Fruit fly (Drosophila melanogaster) whole organism, wandering third instar larva: ENCODE data around the gene Fer2.

Experiments
- CG32264 ChIP-seq: fragments of 200-800 bp; sonication (Bioruptor generic); optimal IDR thresholded peaks from 2 replicates; lab custom pipeline; 2016; ENCODE audit warnings: missing biosample characterization, missing genetic modification characterization
- CG9705 ChIP-seq: fragments of 200-800 bp; sonication (Bioruptor generic); optimal IDR thresholded peaks from 2 replicates; lab custom pipeline; 2018; ENCODE audit warnings: missing biosample characterization, mild to moderate bottlenecking, missing genetic modification characterization
- CrebA ChIP-seq: fragments of 200-800 bp; sonication (Bioruptor generic); optimal IDR thresholded peaks from 2 replicates; lab custom pipeline; 2016; ENCODE audit warnings: missing biosample characterization, mild to moderate bottlenecking, missing genetic modification characterization, borderline replicate concordance
- Dfd ChIP-seq: fragments of >200 bp; optimal IDR thresholded peaks from 2 replicates; lab custom pipeline; 2017; ENCODE audit warnings: missing biosample characterization, missing genetic modification characterization
- Dif ChIP-seq: fragments of 200-275, 200-300 bp; sonication (Bioruptor generic); optimal IDR thresholded peaks from 2 replicates; lab custom pipeline; 2018; ENCODE audit warnings: missing biosample characterization, missing genetic modification characterization; ENCODE audit not compliant: partially characterized antibody
- GATAd ChIP-seq: sonication (Bioruptor generic); optimal IDR thresholded peaks from 2 replicates; lab custom pipeline; 2016; ENCODE audit warnings: missing biosample characterization, missing genetic modification characterization
- HLH106 ChIP-seq: fragments of 200-800 bp; optimal IDR thresholded peaks from 3 replicates; lab custom pipeline; 2019; ENCODE audit warnings: missing biosample characterization, mild to moderate bottlenecking, missing genetic modification characterization, moderate library complexity
- Hnf4 ChIP-seq: fragments of 200-800 bp; sonication (Bioruptor generic); optimal IDR thresholded peaks from 2 replicates; lab custom pipeline; 2016; ENCODE audit warnings: missing biosample characterization, mild to moderate bottlenecking, missing genetic modification characterization
- Hr78 ChIP-seq: fragments of >200 bp; optimal IDR thresholded peaks from 2 replicates; lab custom pipeline; 2017; ENCODE audit warnings: missing biosample characterization, missing genetic modification characterization
- Jra ChIP-seq: sonication (Bioruptor generic); optimal IDR thresholded peaks from 2 replicates; lab custom pipeline; 2016; ENCODE audit warnings: missing biosample characterization, missing genetic modification characterization
- Mio ChIP-seq: sonication (Bioruptor generic); optimal IDR thresholded peaks from 2 replicates; lab custom pipeline; 2016; ENCODE audit warnings: missing biosample characterization, missing genetic modification characterization
- Myc ChIP-seq: fragments of >200 bp; optimal IDR thresholded peaks from 2 replicates; lab custom pipeline; 2017
- OdsH ChIP-seq: fragments of 200-800 bp; sonication (Bioruptor generic); optimal IDR thresholded peaks from 2 replicates; lab custom pipeline; 2016; ENCODE audit warnings: missing biosample characterization, mild to moderate bottlenecking, missing genetic modification characterization
- Sp1 ChIP-seq: fragments of 200-800 bp; sonication (Bioruptor generic); optimal IDR thresholded peaks from 3 replicates; lab custom pipeline; 2019; ENCODE audit warnings: missing biosample characterization, mild to moderate bottlenecking, missing genetic modification characterization, moderate library complexity
- Vsx2 ChIP-seq: fragments of 200-300, 225-300 bp; sonication (Bioruptor generic); optimal IDR thresholded peaks from 2 replicates; lab custom pipeline; 2018; ENCODE audit warnings: missing biosample characterization, missing genetic modification characterization; ENCODE audit not compliant: partially characterized antibody
- br ChIP-seq: fragments of 200-800 bp; sonication (Bioruptor generic); optimal IDR thresholded peaks from 2 replicates; lab custom pipeline; 2016; ENCODE audit warnings: missing biosample characterization, missing genetic modification characterization
- dl ChIP-seq, 2 experiments: fragments of 175-275, 200-275 bp in 1 of 2; fragments of 200-275 bp in 1 of 2; sonication (Bioruptor generic); optimal IDR thresholded peaks; lab custom pipeline; 2018; ENCODE audit warnings: mild to moderate bottlenecking in 2 of 2, missing biosample characterization in 2 of 2, missing genetic modification characterization in 2 of 2, moderate library complexity in 2 of 2; ENCODE audit not compliant: partially characterized antibody in 2 of 2, insufficient read depth in 1 of 2
- dmrt93B ChIP-seq: fragments of 200-800 bp; sonication (Bioruptor generic); optimal IDR thresholded peaks from 2 replicates; lab custom pipeline; 2018; ENCODE audit warnings: missing biosample characterization, mild to moderate bottlenecking, missing genetic modification characterization
- dsf ChIP-seq: sonication (Bioruptor generic); optimal IDR thresholded peaks from 2 replicates; lab custom pipeline; 2016; ENCODE audit warnings: missing biosample characterization, missing genetic modification characterization, borderline replicate concordance
- ey ChIP-seq: fragments of 200-800 bp; sonication (Bioruptor generic); optimal IDR thresholded peaks from 2 replicates; lab custom pipeline; 2016; ENCODE audit warnings: missing biosample characterization, missing genetic modification characterization
- foxo ChIP-seq, 2 experiments: fragments of 200-800 bp; sonication (Bioruptor generic); optimal IDR thresholded peaks; 2 replicates in 1 of 2; 3 replicates in 1 of 2; lab custom pipeline; 2016 to 2017; ENCODE audit warnings: missing biosample characterization in 2 of 2, missing genetic modification characterization in 2 of 2
- fru ChIP-seq: fragments of 200-800 bp; sonication (Bioruptor generic); optimal IDR thresholded peaks from 3 replicates; lab custom pipeline; 2016; ENCODE audit warnings: missing biosample characterization, mild to moderate bottlenecking, missing genetic modification characterization
- h ChIP-seq: fragments of 200-800 bp; sonication (Bioruptor generic); optimal IDR thresholded peaks from 3 replicates; lab custom pipeline; 2016; ENCODE audit warnings: missing biosample characterization, mild to moderate bottlenecking, missing genetic modification characterization
- jim ChIP-seq: fragments of 175-275, 200-325 bp; sonication (Bioruptor generic); optimal IDR thresholded peaks from 2 replicates; lab custom pipeline; 2016; ENCODE audit warnings: missing biosample characterization, mild to moderate bottlenecking, missing genetic modification characterization
- lola ChIP-seq: fragments of >200 bp; optimal IDR thresholded peaks from 2 replicates; lab custom pipeline; 2017; ENCODE audit warnings: missing biosample characterization, missing genetic modification characterization
- pan ChIP-seq: fragments of >200 bp; optimal IDR thresholded peaks from 2 replicates; lab custom pipeline; 2017
- psq ChIP-seq: fragments of 200-800 bp; sonication (Bioruptor generic); optimal IDR thresholded peaks from 3 replicates; lab custom pipeline; 2017; ENCODE audit warnings: missing biosample characterization, mild to moderate bottlenecking, missing genetic modification characterization, moderate library complexity
- rgr ChIP-seq: fragments of 200-800 bp; sonication (Bioruptor generic); optimal IDR thresholded peaks from 3 replicates; lab custom pipeline; 2016; ENCODE audit warnings: missing biosample characterization, mild to moderate bottlenecking, missing genetic modification characterization
- sage ChIP-seq: fragments of 200-800 bp; sonication (Bioruptor generic); optimal IDR thresholded peaks from 2 replicates; lab custom pipeline; 2016; ENCODE audit warnings: missing biosample characterization, mild to moderate bottlenecking, missing genetic modification characterization
- sv ChIP-seq: fragments of 200-800 bp; sonication (Bioruptor generic); optimal IDR thresholded peaks from 3 replicates; lab custom pipeline; 2016; ENCODE audit warnings: missing biosample characterization, missing genetic modification characterization
- tai ChIP-seq: sonication (Bioruptor generic); optimal IDR thresholded peaks from 2 replicates; lab custom pipeline; 2016; ENCODE audit warnings: missing biosample characterization, missing genetic modification characterization
- usp ChIP-seq: fragments of >200 bp; optimal IDR thresholded peaks from 2 replicates; lab custom pipeline; 2017; ENCODE audit warnings: missing biosample characterization, missing genetic modification characterization
- woc ChIP-seq: sonication (Bioruptor generic); optimal IDR thresholded peaks from 2 replicates; lab custom pipeline; 2016; ENCODE audit warnings: missing biosample characterization, mild to moderate bottlenecking, missing genetic modification characterization

Gene Fer2

DNA sequence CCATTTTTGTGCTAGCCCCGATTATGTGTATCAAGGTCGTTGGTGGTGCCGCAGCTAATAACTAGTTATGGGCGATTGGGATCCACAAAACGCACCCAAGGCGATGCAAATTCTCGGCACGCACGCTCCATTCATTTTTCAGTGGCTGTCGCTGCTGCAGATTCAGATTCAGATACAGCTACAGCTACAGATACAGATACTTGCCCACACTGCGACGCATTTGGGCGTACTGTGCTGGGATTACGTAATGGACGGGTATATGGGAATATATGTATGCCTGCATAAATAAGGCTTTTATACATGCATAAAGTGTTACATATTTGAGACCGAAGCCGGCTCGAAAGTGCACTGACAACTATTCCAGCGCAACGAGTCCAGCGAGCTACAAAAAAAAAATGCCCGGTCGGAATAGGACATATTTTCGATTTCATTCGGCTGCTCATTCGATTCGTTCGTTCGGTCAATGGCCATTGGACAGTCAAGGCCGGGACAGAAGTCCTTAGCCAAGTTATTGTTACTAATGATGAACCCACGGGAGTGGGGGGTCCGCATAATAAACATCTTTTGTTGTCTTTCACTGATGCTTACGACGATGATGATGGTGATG, 31.3 kb upstream of the Fer2 start:
- TF ChIP-seq Jra (no peak), usp (GFP tag; lab: Kevin White, UChicago) (no peak), lola (GFP tag; lab: Kevin White, UChicago) (no peak), sage (GFP tag; lab: Kevin White, UChicago) (no peak), GATAd (no peak), woc (no peak), jim (GFP tag; lab: Kevin White, UChicago) (no peak), OdsH (GFP tag; lab: Kevin White, UChicago) (no peak), tai (GFP tag; lab: Kevin White, UChicago) (no peak), dl (GFP tag; optimal IDR thresholded peaks at IDR 0.05; lab: Kevin White, UChicago; ENCODE audit: insufficient read depth in 1 of 2, partially characterized antibody in 2 of 2) (no peak), Mio (GFP tag; lab: Kevin White, UChicago) (no peak), dsf (no peak), br (GFP tag; lab: Kevin White, UChicago) (no peak), Dif (GFP tag; lab: Kevin White, UChicago) (no peak), CrebA (GFP tag; lab: Kevin White, UChicago) (no peak), foxo (GFP tag; optimal IDR thresholded peaks at IDR 0.05; lab: Kevin White, UChicago) (no peak), fru (GFP tag; lab: Kevin White, UChicago) (no peak), CG32264 (no peak)

DNA sequence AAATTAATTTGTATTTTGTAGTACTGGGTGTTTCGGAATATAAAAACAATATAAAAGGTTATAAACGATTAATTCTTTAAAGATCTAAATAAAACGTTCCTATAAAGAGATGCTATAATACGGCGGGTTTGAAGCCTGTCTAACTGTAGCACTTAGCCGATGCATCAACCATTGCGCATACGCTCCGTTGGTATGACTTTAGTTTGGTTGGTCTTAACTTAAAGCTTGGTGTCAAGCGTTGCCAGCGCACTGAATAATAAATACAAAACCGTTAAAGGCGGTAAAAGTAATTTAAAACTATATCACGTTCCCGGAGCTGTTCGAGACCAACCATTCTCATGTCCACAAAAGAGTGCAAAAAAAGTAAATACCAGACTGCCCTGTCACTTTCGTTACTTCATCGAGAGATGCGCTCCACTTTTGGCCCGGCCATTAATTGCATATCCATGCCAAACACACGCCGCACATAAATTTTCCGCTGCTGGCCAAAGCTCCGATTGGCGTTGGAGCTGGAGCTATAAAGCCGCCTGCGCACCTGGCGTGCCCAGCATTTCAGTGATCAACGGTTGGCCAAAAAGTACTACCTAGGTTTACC, 29.5 kb upstream of the Fer2 start, which contains the start of gene CG8927:
Gene CG8927 (plus strand): TSS at position 545 of the 595 bp plus-strand sequence.
- TF ChIP-seq Myc (lab: Kevin White, UChicago) (peak; percentile 9), h (GFP tag; lab: Kevin White, UChicago) (no peak)

dm6 chr3R:16176526-16176925, 25.4 kb upstream of the Fer2 start:
- no peak for TF ChIP-seq usp (GFP tag; lab: Kevin White, UChicago)
- TF ChIP-seq Vsx2 (GFP tag; lab: Kevin White, UChicago), result no peak
- no peak for TF ChIP-seq Dif (GFP tag; lab: Kevin White, UChicago)
- no peak for TF ChIP-seq Hr78 (GFP tag; lab: Kevin White, UChicago)
- no peak for TF ChIP-seq foxo (GFP tag; optimal IDR thresholded peaks at IDR 0.05; lab: Kevin White, UChicago)
- no peak for TF ChIP-seq dmrt93B
- no peak for TF ChIP-seq rgr
- no peak for TF ChIP-seq br (GFP tag; lab: Kevin White, UChicago)
- TF ChIP-seq CrebA (GFP tag; lab: Kevin White, UChicago), result no peak
- TF ChIP-seq sage (GFP tag; lab: Kevin White, UChicago), result no peak

- TF ChIP-seq jim (GFP tag; lab: Kevin White, UChicago) (no peak), lola (GFP tag; lab: Kevin White, UChicago) (no peak), psq (no peak), woc (no peak), Hnf4 (no peak), h (GFP tag; lab: Kevin White, UChicago) (no peak), Hr78 (GFP tag; lab: Kevin White, UChicago) (no peak), CG9705 (GFP tag; lab: Kevin White, UChicago) (no peak), rgr (no peak), OdsH (GFP tag; lab: Kevin White, UChicago) (no peak), Jra (no peak), Mio (GFP tag; lab: Kevin White, UChicago) (no peak)
Measured at dm6 chr3R:16173500-16173899, 22.4 kb upstream of the Fer2 start.

- TF ChIP-seq sage (GFP tag; lab: Kevin White, UChicago) (no peak), h (GFP tag; lab: Kevin White, UChicago) (no peak), ey (GFP tag; lab: Kevin White, UChicago) (no peak), HLH106 (tag; lab: Kevin White, UChicago) (no peak), sv (no peak), woc (no peak), tai (GFP tag; lab: Kevin White, UChicago) (no peak), Dfd (GFP tag; lab: Kevin White, UChicago) (no peak), pan (lab: Kevin White, UChicago) (no peak), Mio (GFP tag; lab: Kevin White, UChicago) (no peak), br (GFP tag; lab: Kevin White, UChicago) (no peak), Vsx2 (GFP tag; lab: Kevin White, UChicago) (no peak), Sp1 (GFP tag; lab: Kevin White, UChicago) (no peak)
- TF ChIP-seq, all 38 proteins: peak for 0
Measured at dm6 chr3R:16171747-16172146, 20.6 kb upstream of the Fer2 start, which contains the start of gene CG8925. CG8925 (plus strand) TSS chr3R:16171991.
